Worm (Caenorhabditis elegans) whole organism, L2 larva: ENCODE data around the gene F53B2.8.

Source experiments
- R02D3.7 ChIP-seq: fragments of 150-350 bp; optimal IDR thresholded peaks from 2 replicates; lab custom pipeline; 2014; ENCODE audit warnings: missing biosample characterization, missing genetic modification characterization
- aly-2 ChIP-seq: fragments of 150-350 bp; optimal IDR thresholded peaks from 2 replicates; lab custom pipeline; 2014; ENCODE audit warnings: missing biosample characterization, missing genetic modification characterization
- blmp-1 ChIP-seq: sonication (generic microtip); optimal IDR thresholded peaks from 2 replicates; lab custom pipeline; 2017; ENCODE audit warnings: missing genetic modification characterization, mild to moderate bottlenecking, missing compliant biosample characterization, antibody characterized with exemption, moderate library complexity; ENCODE audit not compliant: insufficient read depth
- elt-1 ChIP-seq: fragments of 150-350 bp; optimal IDR thresholded peaks from 2 replicates; lab custom pipeline; 2014; ENCODE audit warnings: missing biosample characterization, missing genetic modification characterization
- lsy-2 ChIP-seq, 2 experiments: fragments of 150-350 bp in 1 of 2; sonication (generic microtip) in 1 of 2; optimal IDR thresholded peaks; 2 replicates each; lab custom pipeline; 2014 to 2017; ENCODE audit warnings: missing biosample characterization in 2 of 2, missing genetic modification characterization in 2 of 2
- nhr-11 ChIP-seq: fragments of 150-350 bp; optimal IDR thresholded peaks from 2 replicates; lab custom pipeline; 2014; ENCODE audit warnings: missing biosample characterization, missing genetic modification characterization
- nhr-23 ChIP-seq: fragments of 150-350 bp; optimal IDR thresholded peaks from 2 replicates; lab custom pipeline; 2014; ENCODE audit warnings: missing biosample characterization, missing genetic modification reagents, missing genetic modification characterization
- peb-1 ChIP-seq: fragments of 150-350 bp; optimal IDR thresholded peaks from 2 replicates; lab custom pipeline; 2014; ENCODE audit warnings: missing biosample characterization, missing genetic modification characterization
- skn-1 ChIP-seq: sonication (generic microtip); optimal IDR thresholded peaks from 2 replicates; lab custom pipeline; 2017; ENCODE audit warnings: missing biosample characterization, missing genetic modification characterization
- unc-39 ChIP-seq: fragments of 150-350 bp; optimal IDR thresholded peaks from 2 replicates; lab custom pipeline; 2014; ENCODE audit warnings: missing biosample characterization, missing genetic modification characterization
- zag-1 ChIP-seq: fragments of 150-350 bp; optimal IDR thresholded peaks from 2 replicates; lab custom pipeline; 2014; ENCODE audit warnings: missing biosample characterization, missing genetic modification characterization
- ztf-11 ChIP-seq: sonication (generic microtip); optimal IDR thresholded peaks from 2 replicates; lab custom pipeline; 2017; ENCODE audit warnings: missing biosample characterization, missing genetic modification characterization
- ztf-4 ChIP-seq: fragments of 150-350 bp; optimal IDR thresholded peaks from 2 replicates; lab custom pipeline; 2014; ENCODE audit warnings: missing biosample characterization, missing genetic modification characterization

DNA sequence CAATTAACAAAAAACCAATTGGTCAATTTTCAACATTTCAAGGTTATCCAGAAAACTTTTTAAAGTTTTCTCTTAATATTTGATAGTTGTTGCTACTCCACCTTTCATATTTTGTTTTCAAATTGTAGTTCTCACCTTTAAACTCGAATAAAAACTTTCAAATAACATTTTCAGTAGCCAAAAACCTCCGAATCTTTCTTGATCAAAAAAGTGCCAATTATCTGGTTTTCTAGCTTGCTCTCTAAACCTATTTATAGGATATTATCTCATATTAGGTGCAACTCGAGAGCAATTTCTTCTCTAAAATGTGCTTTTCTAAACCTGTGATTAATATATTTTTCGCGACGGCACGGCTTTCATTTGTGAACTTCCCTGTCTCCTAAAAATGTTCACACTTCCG lies 40.0 kb downstream of the F53B2.8 start, which contains the start of gene sru-26:
- TF ChIP-seq nhr-11 (tag; lab: Kevin White, UChicago) (no peak), aly-2 (no peak), blmp-1 (no peak), ztf-11 (tag; lab: Kevin White, UChicago) (no peak), lsy-2 (tag; optimal IDR thresholded peaks at IDR 0.05; lab: Kevin White, UChicago) (no peak), R02D3.7 (tag; lab: Kevin White, UChicago) (no peak), ztf-4 (tag; lab: Kevin White, UChicago) (no peak), skn-1 (tag; lab: Kevin White, UChicago) (no peak), unc-39 (tag; lab: Kevin White, UChicago) (no peak), nhr-23 (tag; lab: Kevin White, UChicago) (no peak), zag-1 (tag; lab: Kevin White, UChicago) (no peak), elt-1 (tag; lab: Kevin White, UChicago) (no peak), peb-1 (tag; lab: Kevin White, UChicago) (no peak)
